Fruit fly (Drosophila melanogaster): ENCODE measurements around the gene RhoGEF64C.

RhoGEF64C gene

DNA sequence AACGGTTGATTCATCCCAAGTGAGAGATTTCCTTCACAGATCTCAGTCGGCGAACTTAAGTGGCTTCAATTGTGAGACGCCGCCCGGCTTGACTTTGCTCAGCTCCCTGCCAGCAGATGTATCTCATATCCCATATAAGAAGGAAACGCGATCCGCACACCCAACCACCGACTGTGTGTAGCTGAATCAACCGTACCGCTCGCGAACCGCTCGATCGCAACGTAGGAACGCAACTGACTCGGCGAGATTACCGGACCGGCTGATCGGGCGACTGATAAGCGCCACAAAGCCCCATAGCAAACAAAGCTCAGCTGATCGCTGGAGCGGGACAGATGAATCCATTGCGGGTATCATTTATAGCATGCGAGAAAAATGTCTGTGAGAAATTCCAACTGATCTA, 5.5 kb upstream of the RhoGEF64C start, which contains the start of gene axo:
Gene axo (minus strand): TSS at position 185 of the 400 bp plus-strand sequence.
- TF ChIP-seq Dek (tag; optimal IDR thresholded peaks at IDR 0.05), result no peak
- peak; percentile 55 for TF ChIP-seq CG5180 (GFP tag; optimal IDR thresholded peaks at IDR 0.05)
- TF ChIP-seq crp (GFP tag; optimal IDR thresholded peaks at IDR 0.05), result peak in 1 of 2 experiments; percentile 45
- peak; percentile 20 for TF ChIP-seq Jarid2 (GFP tag; optimal IDR thresholded peaks at IDR 0.05)
- TF ChIP-seq bcd (GFP tag; optimal IDR thresholded peaks at IDR 0.05), result no peak
- TF ChIP-seq Atf6 (GFP tag; IDR thresholded peaks at IDR 0.05), result no peak
- TF ChIP-seq CG12942 (GFP tag; optimal IDR thresholded peaks at IDR 0.05), result no peak
- TF ChIP-seq CG4360 (GFP tag; IDR thresholded peaks at IDR 0.05), result no peak
- no peak for TF ChIP-seq odd (GFP tag; optimal IDR thresholded peaks at IDR 0.05)
- no peak for TF ChIP-seq CG9727 (GFP tag; optimal IDR thresholded peaks at IDR 0.05)
- TF ChIP-seq Kr (GFP tag; optimal IDR thresholded peaks at IDR 0.05), result no peak
- TF ChIP-seq Fer2 (tag; optimal IDR thresholded peaks at IDR 0.05), result no peak
- peak; percentile 57 for TF ChIP-seq Med (GFP tag)
- peak; percentile 17; the same call in 1 of the 2 replicates for TF ChIP-seq CG13287 (GFP tag; IDR thresholded peaks at IDR 0.05; ENCODE audit: partially characterized antibody)
- no peak for TF ChIP-seq CG4404 (GFP tag; IDR thresholded peaks at IDR 0.05)
- TF ChIP-seq CG14965 (GFP tag; optimal IDR thresholded peaks at IDR 0.05; ENCODE audit: borderline replicate concordance), result no peak
- no peak for TF ChIP-seq CG11504 (tag; optimal IDR thresholded peaks at IDR 0.05)
- no peak for TF ChIP-seq Doc2 (GFP tag; IDR thresholded peaks at IDR 0.05)
- TF ChIP-seq CG16815 (GFP tag; optimal IDR thresholded peaks at IDR 0.05), result no peak
- TF ChIP-seq MESR4 (GFP tag; optimal IDR thresholded peaks at IDR 0.05), result no peak
- TF ChIP-seq amos (GFP tag; IDR thresholded peaks at IDR 0.05; ENCODE audit: partially characterized antibody), result 0 out of 2 replicates have a peak, but pooled peaks have one; percentile 9
- no peak for TF ChIP-seq CG13624 (GFP tag; optimal IDR thresholded peaks at IDR 0.05)
- no peak for TF ChIP-seq CG9609 (GFP tag; optimal IDR thresholded peaks at IDR 0.05)
- TF ChIP-seq CG7786 (GFP tag; optimal IDR thresholded peaks at IDR 0.05), result no peak
- TF ChIP-seq CG8290 (GFP tag; optimal IDR thresholded peaks at IDR 0.05), result no peak
- peak in 1 of 2 experiments; percentile 9 for TF ChIP-seq CG8290 (tag; optimal IDR thresholded peaks at IDR 0.05)
- no peak for TF ChIP-seq E2f2 (GFP tag; IDR thresholded peaks at IDR 0.05)
- TF ChIP-seq slbo (GFP tag; IDR thresholded peaks at IDR 0.05), result no peak
- TF ChIP-seq Deaf1 (tag; optimal IDR thresholded peaks at IDR 0.05), result peak; percentile 44
- no peak for TF ChIP-seq CG31388 (GFP tag; optimal IDR thresholded peaks at IDR 0.05)

DNA sequence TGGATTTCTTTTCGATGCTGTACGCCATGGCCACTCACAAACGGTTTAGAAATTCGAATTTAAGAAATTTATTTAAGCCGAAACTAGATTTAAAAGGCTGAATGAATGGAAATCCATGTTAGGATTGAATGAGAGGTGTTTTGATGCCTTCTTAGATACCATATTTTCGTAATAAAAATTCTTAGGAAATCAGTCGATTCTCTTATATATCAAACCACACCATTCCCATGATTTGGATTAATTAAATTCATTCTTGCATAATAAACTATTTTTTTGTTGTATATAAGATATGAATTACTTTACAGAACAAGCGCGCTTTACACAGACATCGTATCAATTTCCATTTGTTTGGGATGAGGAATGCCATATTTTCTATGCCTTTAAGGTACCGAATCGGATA, 3.9 kb upstream of the RhoGEF64C start, which contains the start of gene CG7514:
Gene CG7514 (minus strand): TSS at position 101 of the 400 bp plus-strand sequence.
- TF ChIP-seq en (GFP tag; optimal IDR thresholded peaks at IDR 0.05) (no peak), sens (GFP tag) (peak; percentile 50)

DNA sequence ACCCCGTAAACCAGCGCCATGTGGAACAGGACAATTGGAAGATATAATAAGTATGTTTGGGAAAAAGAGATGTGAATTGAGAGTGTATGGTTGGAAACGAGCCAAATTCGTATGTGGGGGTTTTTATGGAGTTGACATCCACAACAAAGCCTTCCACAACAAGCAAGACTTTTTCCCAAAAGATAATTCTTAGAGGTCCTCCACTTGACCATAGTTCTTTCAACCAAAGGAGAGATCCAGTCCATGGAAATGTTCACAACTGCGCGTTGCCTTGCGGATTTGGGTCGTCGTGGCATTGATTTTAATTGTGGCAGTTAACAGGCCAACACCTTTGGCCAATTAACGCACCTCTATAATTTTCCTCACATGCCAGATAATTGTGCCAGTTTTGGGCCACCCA, 2.6 kb upstream of the RhoGEF64C start, which contains the start of gene CG18418:
Gene CG18418 (minus strand): TSS at position 101 of the 400 bp plus-strand sequence.
- TF ChIP-seq CG2120 (GFP tag; optimal IDR thresholded peaks at IDR 0.05) (no peak), CG8478 (optimal IDR thresholded peaks at IDR 0.05) (no peak), CrebB (tag; optimal IDR thresholded peaks at IDR 0.05) (no peak)

DNA sequence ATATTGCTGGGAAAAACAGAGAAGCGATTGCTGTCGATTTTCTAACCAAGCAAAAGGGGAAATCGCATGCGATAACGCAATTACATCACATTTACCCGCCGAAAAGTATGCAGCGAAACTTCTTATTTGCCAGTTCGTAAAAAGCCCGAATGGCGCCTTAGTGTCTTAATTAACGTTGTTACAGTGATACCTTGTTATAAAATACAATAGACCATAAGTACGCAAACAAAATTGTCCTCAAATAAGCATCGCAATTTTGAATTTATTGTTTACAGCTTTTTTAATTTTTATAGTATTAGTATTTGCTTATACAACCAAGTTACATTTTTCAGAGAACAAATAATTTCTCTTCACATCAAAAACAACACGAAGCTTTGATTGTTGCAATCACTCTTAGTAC, 1.9 kb upstream of the RhoGEF64C start:
- peak; percentile 54 for TF ChIP-seq Ptx1 (GFP tag; IDR thresholded peaks at IDR 0.05)
- TF ChIP-seq CG2120 (GFP tag; optimal IDR thresholded peaks at IDR 0.05), result peak; percentile 35
- TF ChIP-seq CG14710 (tag; optimal IDR thresholded peaks at IDR 0.05), result peak; percentile 1
- peak; percentile 71 for TF ChIP-seq otp (GFP tag; IDR thresholded peaks at IDR 0.05)
- peak; percentile 49 for TF ChIP-seq gem (tag; optimal IDR thresholded peaks at IDR 0.05)
- TF ChIP-seq Vsx1 (GFP tag; optimal IDR thresholded peaks at IDR 0.05), result peak; percentile 41
- TF ChIP-seq hkb (optimal IDR thresholded peaks at IDR 0.05), result no peak
- peak; percentile 28; the same call in 1 of the 2 replicates for TF ChIP-seq hkb (GFP tag; IDR thresholded peaks at IDR 0.05)
- peak; percentile 35 for TF ChIP-seq CG18262 (tag; optimal IDR thresholded peaks at IDR 0.05)
- no peak for TF ChIP-seq CrebB (tag; optimal IDR thresholded peaks at IDR 0.05)
- peak; percentile 90 for TF ChIP-seq grau (tag; optimal IDR thresholded peaks at IDR 0.05)
- TF ChIP-seq CG17361 (GFP tag; IDR thresholded peaks at IDR 0.05), result 0 out of 3 replicates have a peak, but pooled peaks have one; percentile 20
- TF ChIP-seq CoRest (tag; optimal IDR thresholded peaks at IDR 0.05), result peak; percentile 19
- TF ChIP-seq Dbx (GFP tag; IDR thresholded peaks at IDR 0.05), result no peak
- no peak for TF ChIP-seq cas (GFP tag; IDR thresholded peaks at IDR 0.05)
- TF ChIP-seq dati (GFP tag; IDR thresholded peaks at IDR 0.05), result peak; percentile 52; the same call in 1 of the 2 replicates
